Fruit fly (Drosophila melanogaster) whole organism, wandering third instar larva: ENCODE data around the gene CG15034.

Source experiments
- Abd-B ChIP-seq: fragments of >200 bp; optimal IDR thresholded peaks from 2 replicates; lab custom pipeline; 2017; ENCODE audit warnings: missing biosample characterization, missing genetic modification characterization
- CG32264 ChIP-seq: fragments of 200-800 bp; sonication (Bioruptor generic); optimal IDR thresholded peaks from 2 replicates; lab custom pipeline; 2016; ENCODE audit warnings: missing biosample characterization, missing genetic modification characterization
- CG9705 ChIP-seq: fragments of 200-800 bp; sonication (Bioruptor generic); optimal IDR thresholded peaks from 2 replicates; lab custom pipeline; 2018; ENCODE audit warnings: missing biosample characterization, mild to moderate bottlenecking, missing genetic modification characterization
- CrebA ChIP-seq: fragments of 200-800 bp; sonication (Bioruptor generic); optimal IDR thresholded peaks from 2 replicates; lab custom pipeline; 2016; ENCODE audit warnings: missing biosample characterization, mild to moderate bottlenecking, missing genetic modification characterization, borderline replicate concordance
- Dfd ChIP-seq: fragments of >200 bp; optimal IDR thresholded peaks from 2 replicates; lab custom pipeline; 2017; ENCODE audit warnings: missing biosample characterization, missing genetic modification characterization
- Dif ChIP-seq: fragments of 200-275, 200-300 bp; sonication (Bioruptor generic); optimal IDR thresholded peaks from 2 replicates; lab custom pipeline; 2018; ENCODE audit warnings: missing biosample characterization, missing genetic modification characterization; ENCODE audit not compliant: partially characterized antibody
- GATAd ChIP-seq: sonication (Bioruptor generic); optimal IDR thresholded peaks from 2 replicates; lab custom pipeline; 2016; ENCODE audit warnings: missing biosample characterization, missing genetic modification characterization
- HLH106 ChIP-seq: fragments of 200-800 bp; optimal IDR thresholded peaks from 3 replicates; lab custom pipeline; 2019; ENCODE audit warnings: missing biosample characterization, mild to moderate bottlenecking, missing genetic modification characterization, moderate library complexity
- Hnf4 ChIP-seq: fragments of 200-800 bp; sonication (Bioruptor generic); optimal IDR thresholded peaks from 2 replicates; lab custom pipeline; 2016; ENCODE audit warnings: missing biosample characterization, mild to moderate bottlenecking, missing genetic modification characterization
- Hr78 ChIP-seq: fragments of >200 bp; optimal IDR thresholded peaks from 2 replicates; lab custom pipeline; 2017; ENCODE audit warnings: missing biosample characterization, missing genetic modification characterization
- Hr83 ChIP-seq: fragments of 200-300 bp; sonication (Bioruptor generic); optimal IDR thresholded peaks from 2 replicates; lab custom pipeline; 2016; ENCODE audit warnings: missing biosample characterization, mild to moderate bottlenecking, missing genetic modification characterization, moderate library complexity; ENCODE audit not compliant: poor library complexity, severe bottlenecking
- Jra ChIP-seq: sonication (Bioruptor generic); optimal IDR thresholded peaks from 2 replicates; lab custom pipeline; 2016; ENCODE audit warnings: missing biosample characterization, missing genetic modification characterization
- Mio ChIP-seq: sonication (Bioruptor generic); optimal IDR thresholded peaks from 2 replicates; lab custom pipeline; 2016; ENCODE audit warnings: missing biosample characterization, missing genetic modification characterization
- Myc ChIP-seq: fragments of >200 bp; optimal IDR thresholded peaks from 2 replicates; lab custom pipeline; 2017
- N ChIP-seq: fragments of >200 bp; optimal IDR thresholded peaks from 2 replicates; lab custom pipeline; 2018; ENCODE audit warnings: missing biosample characterization, missing external identifiers, missing genetic modification characterization
- OdsH ChIP-seq: fragments of 200-800 bp; sonication (Bioruptor generic); optimal IDR thresholded peaks from 2 replicates; lab custom pipeline; 2016; ENCODE audit warnings: missing biosample characterization, mild to moderate bottlenecking, missing genetic modification characterization
- Rel ChIP-seq, 2 experiments: fragments of 200-800 bp; sonication (Bioruptor generic) in 1 of 2; optimal IDR thresholded peaks; 2 replicates in 1 of 2; 3 replicates in 1 of 2; lab custom pipeline; 2016 to 2019; ENCODE audit warnings: mild to moderate bottlenecking in 2 of 2, missing biosample characterization in 2 of 2, missing genetic modification characterization in 2 of 2, moderate library complexity in 1 of 2
- Sp1 ChIP-seq: fragments of 200-800 bp; sonication (Bioruptor generic); optimal IDR thresholded peaks from 3 replicates; lab custom pipeline; 2019; ENCODE audit warnings: missing biosample characterization, mild to moderate bottlenecking, missing genetic modification characterization, moderate library complexity
- Vsx2 ChIP-seq: fragments of 200-300, 225-300 bp; sonication (Bioruptor generic); optimal IDR thresholded peaks from 2 replicates; lab custom pipeline; 2018; ENCODE audit warnings: missing biosample characterization, missing genetic modification characterization; ENCODE audit not compliant: partially characterized antibody
- br ChIP-seq: fragments of 200-800 bp; sonication (Bioruptor generic); optimal IDR thresholded peaks from 2 replicates; lab custom pipeline; 2016; ENCODE audit warnings: missing biosample characterization, missing genetic modification characterization
- brk ChIP-seq: fragments of 200-800 bp; sonication (Bioruptor generic); optimal IDR thresholded peaks from 2 replicates; lab custom pipeline; 2016; ENCODE audit warnings: missing biosample characterization, mild to moderate bottlenecking, missing genetic modification characterization
- dl ChIP-seq, 2 experiments: fragments of 175-275, 200-275 bp in 1 of 2; fragments of 200-275 bp in 1 of 2; sonication (Bioruptor generic); optimal IDR thresholded peaks; lab custom pipeline; 2018; ENCODE audit warnings: mild to moderate bottlenecking in 2 of 2, missing biosample characterization in 2 of 2, missing genetic modification characterization in 2 of 2, moderate library complexity in 2 of 2; ENCODE audit not compliant: partially characterized antibody in 2 of 2, insufficient read depth in 1 of 2
- dmrt93B ChIP-seq: fragments of 200-800 bp; sonication (Bioruptor generic); optimal IDR thresholded peaks from 2 replicates; lab custom pipeline; 2018; ENCODE audit warnings: missing biosample characterization, mild to moderate bottlenecking, missing genetic modification characterization
- dsf ChIP-seq: sonication (Bioruptor generic); optimal IDR thresholded peaks from 2 replicates; lab custom pipeline; 2016; ENCODE audit warnings: missing biosample characterization, missing genetic modification characterization, borderline replicate concordance
- ey ChIP-seq: fragments of 200-800 bp; sonication (Bioruptor generic); optimal IDR thresholded peaks from 2 replicates; lab custom pipeline; 2016; ENCODE audit warnings: missing biosample characterization, missing genetic modification characterization
- foxo ChIP-seq, 2 experiments: fragments of 200-800 bp; sonication (Bioruptor generic); optimal IDR thresholded peaks; 2 replicates in 1 of 2; 3 replicates in 1 of 2; lab custom pipeline; 2016 to 2017; ENCODE audit warnings: missing biosample characterization in 2 of 2, missing genetic modification characterization in 2 of 2
- fru ChIP-seq: fragments of 200-800 bp; sonication (Bioruptor generic); optimal IDR thresholded peaks from 3 replicates; lab custom pipeline; 2016; ENCODE audit warnings: missing biosample characterization, mild to moderate bottlenecking, missing genetic modification characterization
- h ChIP-seq: fragments of 200-800 bp; sonication (Bioruptor generic); optimal IDR thresholded peaks from 3 replicates; lab custom pipeline; 2016; ENCODE audit warnings: missing biosample characterization, mild to moderate bottlenecking, missing genetic modification characterization
- jim ChIP-seq: fragments of 175-275, 200-325 bp; sonication (Bioruptor generic); optimal IDR thresholded peaks from 2 replicates; lab custom pipeline; 2016; ENCODE audit warnings: missing biosample characterization, mild to moderate bottlenecking, missing genetic modification characterization
- lola ChIP-seq: fragments of >200 bp; optimal IDR thresholded peaks from 2 replicates; lab custom pipeline; 2017; ENCODE audit warnings: missing biosample characterization, missing genetic modification characterization
- pan ChIP-seq: fragments of >200 bp; optimal IDR thresholded peaks from 2 replicates; lab custom pipeline; 2017
- psq ChIP-seq: fragments of 200-800 bp; sonication (Bioruptor generic); optimal IDR thresholded peaks from 3 replicates; lab custom pipeline; 2017; ENCODE audit warnings: missing biosample characterization, mild to moderate bottlenecking, missing genetic modification characterization, moderate library complexity
- rgr ChIP-seq: fragments of 200-800 bp; sonication (Bioruptor generic); optimal IDR thresholded peaks from 3 replicates; lab custom pipeline; 2016; ENCODE audit warnings: missing biosample characterization, mild to moderate bottlenecking, missing genetic modification characterization
- sage ChIP-seq: fragments of 200-800 bp; sonication (Bioruptor generic); optimal IDR thresholded peaks from 2 replicates; lab custom pipeline; 2016; ENCODE audit warnings: missing biosample characterization, mild to moderate bottlenecking, missing genetic modification characterization
- sv ChIP-seq: fragments of 200-800 bp; sonication (Bioruptor generic); optimal IDR thresholded peaks from 3 replicates; lab custom pipeline; 2016; ENCODE audit warnings: missing biosample characterization, missing genetic modification characterization
- tai ChIP-seq: sonication (Bioruptor generic); optimal IDR thresholded peaks from 2 replicates; lab custom pipeline; 2016; ENCODE audit warnings: missing biosample characterization, missing genetic modification characterization
- usp ChIP-seq: fragments of >200 bp; optimal IDR thresholded peaks from 2 replicates; lab custom pipeline; 2017; ENCODE audit warnings: missing biosample characterization, missing genetic modification characterization
- woc ChIP-seq: sonication (Bioruptor generic); optimal IDR thresholded peaks from 2 replicates; lab custom pipeline; 2016; ENCODE audit warnings: missing biosample characterization, mild to moderate bottlenecking, missing genetic modification characterization

The CG15034 gene

DNA sequence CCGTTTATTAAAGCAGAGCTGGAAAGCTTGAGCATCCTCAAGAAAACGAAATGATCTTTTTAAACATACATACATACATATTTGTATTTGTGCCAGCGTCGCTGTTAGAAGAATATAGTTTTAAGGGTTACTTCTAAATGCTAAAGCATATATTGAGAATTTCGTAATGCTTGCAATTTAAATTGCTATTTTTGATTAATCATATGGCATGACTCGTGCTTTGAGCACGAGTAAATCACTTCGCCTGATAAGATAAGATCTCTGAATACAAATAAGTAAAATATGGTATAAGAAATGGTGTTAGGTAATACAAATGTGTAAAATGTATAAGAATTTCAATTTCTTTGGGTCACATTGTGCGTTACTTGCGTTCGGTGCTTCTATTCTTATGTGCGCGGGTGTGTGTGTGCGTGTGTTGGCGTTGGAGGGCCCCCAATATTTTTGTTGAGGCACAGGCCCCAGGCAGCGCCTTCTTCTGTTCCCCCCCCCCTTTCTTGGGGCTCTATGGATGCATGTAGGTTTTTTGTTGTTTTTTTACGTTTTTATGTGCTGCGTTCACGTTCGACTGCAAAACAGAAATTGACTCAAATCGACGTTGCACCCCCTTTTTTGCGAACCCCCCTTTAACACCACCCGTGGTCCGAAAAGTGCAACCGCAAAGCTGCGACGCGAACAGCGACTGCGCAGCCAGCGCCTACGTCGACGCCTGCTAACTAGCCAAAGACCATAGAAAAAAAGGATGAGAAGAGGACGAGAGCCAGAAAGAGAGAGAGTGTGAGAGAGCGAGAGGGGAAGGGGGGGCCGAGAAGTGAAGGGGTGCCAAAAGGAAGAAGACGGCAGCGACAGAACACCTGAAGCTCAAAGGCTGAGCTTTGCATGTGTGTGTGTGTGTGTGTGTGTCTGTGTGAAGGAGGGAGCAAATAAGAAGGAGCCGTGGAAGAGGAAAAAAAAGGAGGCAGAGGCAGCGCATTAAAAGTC is 45.7 kb downstream of the CG15034 start:
- TF ChIP-seq dl (GFP tag; optimal IDR thresholded peaks at IDR 0.05; lab: Kevin White, UChicago; ENCODE audit: insufficient read depth in 1 of 2, partially characterized antibody in 2 of 2) (no peak), Dfd (peak; percentile 37), Jra (no peak), HLH106 (tag; lab: Kevin White, UChicago) (peak; percentile 66), Hr78 (GFP tag; lab: Kevin White, UChicago) (no peak), GATAd (peak; percentile 4), pan (no peak), sage (GFP tag; lab: Kevin White, UChicago) (peak; percentile 46), dsf (GFP tag; lab: Kevin White, UChicago) (no peak), Vsx2 (GFP tag; lab: Kevin White, UChicago) (peak; percentile 67), br (GFP tag; lab: Kevin White, UChicago) (peak; percentile 59), ey (peak; percentile 75), Rel (GFP tag; optimal IDR thresholded peaks at IDR 0.05; lab: Kevin White, UChicago) (no peak), Rel (tag; optimal IDR thresholded peaks at IDR 0.05; lab: Kevin White, UChicago) (no peak), psq (GFP tag; lab: Kevin White, UChicago) (peak; percentile 95), tai (GFP tag; lab: Kevin White, UChicago) (peak; percentile 29), h (peak; percentile 73), woc (peak; percentile 72), Abd-B (GFP tag; lab: Kevin White, UChicago) (no peak), OdsH (peak; percentile 59), Hr83 (GFP tag; lab: Kevin White, UChicago) (peak; percentile 22), N (GFP tag; lab: Kevin White, UChicago) (no peak), CrebA (no peak), CG32264 (GFP tag; lab: Kevin White, UChicago) (no peak), Sp1 (GFP tag; lab: Kevin White, UChicago) (peak; percentile 83), Mio (no peak), Dif (peak; percentile 46), fru (GFP tag; lab: Kevin White, UChicago) (peak; percentile 42), sv (GFP tag; lab: Kevin White, UChicago) (peak; percentile 42), brk (GFP tag; lab: Kevin White, UChicago) (no peak), foxo (GFP tag; optimal IDR thresholded peaks at IDR 0.05; lab: Kevin White, UChicago) (peak in 1 of 2 experiments; percentile 71), usp (GFP tag; lab: Kevin White, UChicago) (no peak), Myc (lab: Kevin White, UChicago) (no peak), rgr (GFP tag; lab: Kevin White, UChicago) (peak; percentile 57), CG9705 (GFP tag; lab: Kevin White, UChicago) (peak; percentile 64), jim (GFP tag; lab: Kevin White, UChicago) (no peak), lola (GFP tag; lab: Kevin White, UChicago) (no peak), Hnf4 (GFP tag; lab: Kevin White, UChicago) (peak; percentile 39), dmrt93B (GFP tag; lab: Kevin White, UChicago) (peak; percentile 81)
- TF ChIP-seq, all 38 proteins: peak for 22

dm6 chrX:7300722-7301350 is 46.5 kb downstream of the CG15034 start:
- TF ChIP-seq psq (GFP tag; lab: Kevin White, UChicago) = peak; percentile 88
- TF ChIP-seq CrebA = peak; percentile 28
- TF ChIP-seq dl (GFP tag; optimal IDR thresholded peaks at IDR 0.05; lab: Kevin White, UChicago; ENCODE audit: insufficient read depth in 1 of 2, partially characterized antibody in 2 of 2) = peak; percentile 46 to 55
- TF ChIP-seq Hr83 (GFP tag; lab: Kevin White, UChicago) = peak; percentile 42
- peak; percentile 80 for TF ChIP-seq jim (GFP tag; lab: Kevin White, UChicago)
- TF ChIP-seq Dif = peak; percentile 67
- no peak for TF ChIP-seq Hr78 (GFP tag; lab: Kevin White, UChicago)
- TF ChIP-seq br (GFP tag; lab: Kevin White, UChicago) = no peak
- no peak for TF ChIP-seq pan
- no peak for TF ChIP-seq Vsx2 (GFP tag; lab: Kevin White, UChicago)
- TF ChIP-seq h = peak; percentile 48
- TF ChIP-seq fru (GFP tag; lab: Kevin White, UChicago) = peak; percentile 32
- TF ChIP-seq Hnf4 (GFP tag; lab: Kevin White, UChicago) = peak; percentile 36
- TF ChIP-seq, all 38 proteins: peak for 9
